Worm (Caenorhabditis elegans) whole organism, L2 larva: Measurements from ENCODE around the gene srh-223.

ENCODE experiments used
- C34F6.9 ChIP-seq: fragments of 150-350 bp; optimal IDR thresholded peaks from 2 replicates; lab custom pipeline; 2014; ENCODE audit warnings: missing biosample characterization, missing genetic modification characterization
- F13H6.1 ChIP-seq: sonication (generic microtip); optimal IDR thresholded peaks from 2 replicates; lab custom pipeline; 2016; ENCODE audit warnings: missing genetic modification characterization, missing compliant biosample characterization
- R02D3.7 ChIP-seq: fragments of 150-350 bp; optimal IDR thresholded peaks from 2 replicates; lab custom pipeline; 2014; ENCODE audit warnings: missing biosample characterization, missing genetic modification characterization
- Y55F3AM.14 ChIP-seq: fragments of 200-800 bp; sonication (Bioruptor generic); optimal IDR thresholded peaks from 2 replicates; lab custom pipeline; 2018; ENCODE audit warnings: mild to moderate bottlenecking, missing genetic modification characterization, missing compliant biosample characterization
- ZK546.5 ChIP-seq: sonication (generic microtip); optimal IDR thresholded peaks from 2 replicates; lab custom pipeline; 2017; ENCODE audit warnings: missing biosample characterization, missing genetic modification characterization
- alr-1 ChIP-seq: fragments of 150-350 bp; optimal IDR thresholded peaks from 2 replicates; lab custom pipeline; 2014; ENCODE audit warnings: missing biosample characterization, missing genetic modification characterization
- aly-2 ChIP-seq: fragments of 150-350 bp; optimal IDR thresholded peaks from 2 replicates; lab custom pipeline; 2014; ENCODE audit warnings: missing biosample characterization, missing genetic modification characterization
- ama-1 ChIP-seq: fragments of 150-350 bp; optimal IDR thresholded peaks from 2 replicates; lab custom pipeline; 2018; ENCODE audit warnings: inconsistent platforms
- blmp-1 ChIP-seq: sonication (generic microtip); optimal IDR thresholded peaks from 2 replicates; lab custom pipeline; 2017; ENCODE audit warnings: missing genetic modification characterization, mild to moderate bottlenecking, missing compliant biosample characterization, antibody characterized with exemption, moderate library complexity; ENCODE audit not compliant: insufficient read depth
- ceh-16 ChIP-seq: fragments of 150-350 bp; optimal IDR thresholded peaks from 2 replicates; lab custom pipeline; 2014; ENCODE audit warnings: missing biosample characterization, missing genetic modification characterization
- ceh-82 ChIP-seq: fragments of 150-350 bp; optimal IDR thresholded peaks from 2 replicates; lab custom pipeline; 2014; ENCODE audit warnings: missing biosample characterization, missing genetic modification characterization
- crh-2 ChIP-seq: sonication (generic microtip); optimal IDR thresholded peaks from 2 replicates; lab custom pipeline; 2017; ENCODE audit warnings: missing biosample characterization, missing genetic modification characterization
- dmd-4 ChIP-seq: sonication (generic microtip); optimal IDR thresholded peaks from 2 replicates; lab custom pipeline; 2017; ENCODE audit warnings: missing biosample characterization, missing genetic modification characterization
- egl-27 ChIP-seq: sonication (generic microtip); optimal IDR thresholded peaks from 3 replicates; lab custom pipeline; 2017; ENCODE audit warnings: missing biosample characterization, missing genetic modification reagents, missing genetic modification characterization
- elt-1 ChIP-seq: fragments of 150-350 bp; optimal IDR thresholded peaks from 2 replicates; lab custom pipeline; 2014; ENCODE audit warnings: missing biosample characterization, missing genetic modification characterization
- elt-3 ChIP-seq: sonication (generic microtip); optimal IDR thresholded peaks from 2 replicates; lab custom pipeline; 2017; ENCODE audit warnings: missing biosample characterization, missing genetic modification characterization
- fos-1 ChIP-seq: fragments of 150-350 bp; optimal IDR thresholded peaks from 2 replicates; lab custom pipeline; 2014; ENCODE audit warnings: missing biosample characterization, missing genetic modification characterization
- gmeb-1 ChIP-seq: fragments of 150-350 bp; optimal IDR thresholded peaks from 2 replicates; lab custom pipeline; 2014; ENCODE audit warnings: missing biosample characterization, missing genetic modification characterization
- lin-11 ChIP-seq: fragments of 150-350 bp; sonication (generic microtip); optimal IDR thresholded peaks from 2 replicates; lab custom pipeline; 2014; ENCODE audit warnings: missing biosample characterization, missing genetic modification characterization, inconsistent platforms, mixed read lengths
- lin-39 ChIP-seq: fragments of 150-350 bp; optimal IDR thresholded peaks from 2 replicates; lab custom pipeline; 2014; ENCODE audit warnings: missing biosample characterization, missing genetic modification reagents, missing genetic modification characterization
- lsy-2 ChIP-seq, 2 experiments: fragments of 150-350 bp in 1 of 2; sonication (generic microtip) in 1 of 2; optimal IDR thresholded peaks; 2 replicates each; lab custom pipeline; 2014 to 2017; ENCODE audit warnings: missing biosample characterization in 2 of 2, missing genetic modification characterization in 2 of 2
- mab-5 ChIP-seq: fragments of 150-350 bp; optimal IDR thresholded peaks from 2 replicates; lab custom pipeline; 2014; ENCODE audit warnings: missing biosample characterization, missing genetic modification characterization
- mbf-1 ChIP-seq: sonication (generic microtip); optimal IDR thresholded peaks from 2 replicates; lab custom pipeline; 2017; ENCODE audit warnings: missing biosample characterization, missing genetic modification characterization
- mdl-1 ChIP-seq, 2 experiments: fragments of 150-350 bp in 1 of 2; sonication (generic microtip) in 1 of 2; optimal IDR thresholded peaks; 2 replicates each; lab custom pipeline; 2017; ENCODE audit warnings: missing biosample characterization in 2 of 2, missing genetic modification characterization in 2 of 2
- nhr-10 ChIP-seq: sonication (generic microtip); optimal IDR thresholded peaks from 2 replicates; lab custom pipeline; 2017; ENCODE audit warnings: missing biosample characterization, missing genetic modification characterization
- nhr-11 ChIP-seq: fragments of 150-350 bp; optimal IDR thresholded peaks from 2 replicates; lab custom pipeline; 2014; ENCODE audit warnings: missing biosample characterization, missing genetic modification characterization
- nhr-129 ChIP-seq: fragments of 150-350 bp; optimal IDR thresholded peaks from 2 replicates; lab custom pipeline; 2014; ENCODE audit warnings: missing biosample characterization, missing genetic modification characterization
- nhr-21 ChIP-seq: fragments of 150-350 bp; optimal IDR thresholded peaks from 2 replicates; lab custom pipeline; 2014; ENCODE audit warnings: missing biosample characterization, missing genetic modification characterization
- nhr-23 ChIP-seq: fragments of 150-350 bp; optimal IDR thresholded peaks from 2 replicates; lab custom pipeline; 2014; ENCODE audit warnings: missing biosample characterization, missing genetic modification reagents, missing genetic modification characterization
- nhr-237 ChIP-seq: fragments of 150-350 bp; optimal IDR thresholded peaks from 2 replicates; lab custom pipeline; 2014; ENCODE audit warnings: missing biosample characterization, missing genetic modification characterization
- nhr-25 ChIP-seq: fragments of 150-350 bp; sonication (generic microtip); optimal IDR thresholded peaks from 3 replicates; lab custom pipeline; 2014; ENCODE audit warnings: missing biosample characterization, missing genetic modification characterization
- nhr-6 ChIP-seq: fragments of 150-350 bp; optimal IDR thresholded peaks from 2 replicates; lab custom pipeline; 2014; ENCODE audit warnings: missing biosample characterization, missing genetic modification characterization
- nhr-77 ChIP-seq: fragments of 150-350 bp; optimal IDR thresholded peaks from 2 replicates; lab custom pipeline; 2014; ENCODE audit warnings: missing biosample characterization, missing genetic modification characterization
- peb-1 ChIP-seq: fragments of 150-350 bp; optimal IDR thresholded peaks from 2 replicates; lab custom pipeline; 2014; ENCODE audit warnings: missing biosample characterization, missing genetic modification characterization
- sem-4 ChIP-seq: fragments of 150-350 bp; optimal IDR thresholded peaks from 2 replicates; lab custom pipeline; 2014; ENCODE audit warnings: missing biosample characterization, missing genetic modification reagents, missing genetic modification characterization
- skn-1 ChIP-seq: sonication (generic microtip); optimal IDR thresholded peaks from 2 replicates; lab custom pipeline; 2017; ENCODE audit warnings: missing biosample characterization, missing genetic modification characterization
- sma-3 ChIP-seq: sonication (generic microtip); optimal IDR thresholded peaks from 2 replicates; lab custom pipeline; 2016; ENCODE audit warnings: missing genetic modification reagents, missing genetic modification characterization, missing compliant biosample characterization
- sma-9 ChIP-seq, 2 experiments: fragments of 150-350 bp in 1 of 2; sonication (generic microtip) in 1 of 2; optimal IDR thresholded peaks; 2 replicates each; lab custom pipeline; 2014 to 2016; ENCODE audit warnings: missing genetic modification characterization in 2 of 2, mild to moderate bottlenecking in 1 of 2, missing biosample characterization in 1 of 2, missing compliant biosample characterization in 1 of 2, missing genetic modification reagents in 1 of 2, moderate library complexity in 1 of 2
- snpc-4 ChIP-seq: fragments of 150-350 bp; optimal IDR thresholded peaks from 2 replicates; lab custom pipeline; 2014; ENCODE audit warnings: missing biosample characterization, missing genetic modification characterization
- unc-55 ChIP-seq: fragments of 150-350 bp; sonication (generic microtip); optimal IDR thresholded peaks from 3 replicates; lab custom pipeline; 2014; ENCODE audit warnings: missing biosample characterization, missing genetic modification reagents, missing genetic modification characterization
- unc-62 ChIP-seq: fragments of 150-350 bp; optimal IDR thresholded peaks from 2 replicates; lab custom pipeline; 2014; ENCODE audit warnings: missing biosample characterization, missing genetic modification reagents, missing genetic modification characterization
- zag-1 ChIP-seq: fragments of 150-350 bp; optimal IDR thresholded peaks from 2 replicates; lab custom pipeline; 2014; ENCODE audit warnings: missing biosample characterization, missing genetic modification characterization
- ztf-1 ChIP-seq: fragments of 200-800 bp; sonication (Bioruptor generic); conservative IDR thresholded peaks from 2 replicates; pipeline ENCODE4 v1.3.6; 2022; ENCODE audit warnings: missing genetic modification characterization, missing compliant biosample characterization
- ztf-4 ChIP-seq: fragments of 150-350 bp; optimal IDR thresholded peaks from 2 replicates; lab custom pipeline; 2014; ENCODE audit warnings: missing biosample characterization, missing genetic modification characterization

srh-223 gene

ce11 chrIV:4021847-4022780 is 40.4 kb downstream of the srh-223 start:
- TF ChIP-seq alr-1 (tag; lab: Kevin White, UChicago) (no peak), C34F6.9 (tag; lab: Kevin White, UChicago) (no peak), unc-62 (GFP tag; lab: Kevin White, UChicago) (no peak), skn-1 (no peak), crh-2 (peak; percentile 70), ama-1 (lab: Kevin White, UChicago) (no peak), zag-1 (tag; lab: Kevin White, UChicago) (no peak), nhr-129 (no peak), nhr-21 (no peak), fos-1 (tag; lab: Kevin White, UChicago) (peak; percentile 55), nhr-23 (tag; lab: Kevin White, UChicago) (no peak), mab-5 (tag; lab: Kevin White, UChicago) (peak; percentile 83), lin-39 (tag; lab: Kevin White, UChicago) (no peak), sma-3 (no peak), egl-27 (tag; lab: Kevin White, UChicago) (no peak), ztf-1 (no peak), sem-4 (peak; percentile 52), ceh-16 (tag; lab: Kevin White, UChicago) (no peak), unc-55 (peak; percentile 4), Y55F3AM.14 (no peak), nhr-11 (no peak), sma-9 (GFP tag; optimal IDR thresholded peaks at IDR 0.05; lab: Kevin White, UChicago) (peak; percentile 56), sma-9 (tag; optimal IDR thresholded peaks at IDR 0.05; lab: Kevin White, UChicago) (no peak), elt-1 (no peak), mbf-1 (tag; lab: Kevin White, UChicago) (no peak), lsy-2 (tag; optimal IDR thresholded peaks at IDR 0.05; lab: Kevin White, UChicago) (no peak), elt-3 (tag; lab: Kevin White, UChicago) (no peak), lin-11 (no peak), ceh-82 (no peak), ztf-4 (tag; lab: Kevin White, UChicago) (no peak), peb-1 (tag; lab: Kevin White, UChicago) (no peak), nhr-77 (no peak), blmp-1 (peak; percentile 64), F13H6.1 (tag; lab: Kevin White, UChicago) (no peak)

- TF ChIP-seq blmp-1 (peak; percentile 32), nhr-21 (peak; percentile 19), C34F6.9 (tag; lab: Kevin White, UChicago) (peak; percentile 41), gmeb-1 (tag; lab: Kevin White, UChicago) (peak; percentile 68), F13H6.1 (tag; lab: Kevin White, UChicago) (peak; percentile 92), nhr-23 (tag; lab: Kevin White, UChicago) (no peak), sma-9 (GFP tag; optimal IDR thresholded peaks at IDR 0.05; lab: Kevin White, UChicago) (peak; percentile 94), sma-9 (tag; optimal IDR thresholded peaks at IDR 0.05; lab: Kevin White, UChicago) (no peak), Y55F3AM.14 (peak; percentile 76), nhr-25 (tag; lab: Kevin White, UChicago) (peak; percentile 86), sma-3 (peak; percentile 56), dmd-4 (tag; lab: Kevin White, UChicago) (no peak), nhr-129 (peak; percentile 51), alr-1 (tag; lab: Kevin White, UChicago) (no peak), egl-27 (tag; lab: Kevin White, UChicago) (peak; percentile 51), skn-1 (no peak), snpc-4 (no peak), fos-1 (tag; lab: Kevin White, UChicago) (no peak), peb-1 (tag; lab: Kevin White, UChicago) (no peak), R02D3.7 (tag; lab: Kevin White, UChicago) (no peak), nhr-77 (no peak), ama-1 (lab: Kevin White, UChicago) (no peak), aly-2 (tag; lab: Kevin White, UChicago) (no peak), ZK546.5 (tag; lab: Kevin White, UChicago) (no peak), mdl-1 (tag; optimal IDR thresholded peaks at IDR 0.05; lab: Kevin White, UChicago) (peak; percentile 3 to 41), unc-62 (GFP tag; lab: Kevin White, UChicago) (no peak), nhr-11 (no peak), lsy-2 (tag; optimal IDR thresholded peaks at IDR 0.05; lab: Kevin White, UChicago) (peak; percentile 16 to 56), lin-39 (tag; lab: Kevin White, UChicago) (no peak), ceh-16 (tag; lab: Kevin White, UChicago) (no peak), nhr-10 (peak; percentile 27), ztf-4 (tag; lab: Kevin White, UChicago) (no peak), nhr-6 (no peak), lin-11 (no peak), mab-5 (tag; lab: Kevin White, UChicago) (peak; percentile 6), nhr-237 (no peak), mbf-1 (tag; lab: Kevin White, UChicago) (no peak), zag-1 (tag; lab: Kevin White, UChicago) (no peak), ceh-82 (no peak), unc-55 (peak; percentile 43), sem-4 (peak; percentile 66)
Observed at ce11 chrIV:4024159-4025004, 42.7 kb downstream of the srh-223 start.
